Fruit fly (Drosophila melanogaster): ENCODE results near the gene MED19.

Gene MED19

dm6 chr3L:17846169-17846981, at the start of gene MED19, which contains the start of gene CG7430:
Gene MED19, minus strand, starts transcription at chr3L:17846501.
Gene CG7430, plus strand, starts transcription at chr3L:17846916.
- TF ChIP-seq cic (GFP tag; optimal IDR thresholded peaks at IDR 0.05) = peak; percentile 50
- peak; percentile 41 for TF ChIP-seq CG7101 (tag; optimal IDR thresholded peaks at IDR 0.05)
- TF ChIP-seq CG33017 (tag; optimal IDR thresholded peaks at IDR 0.05) = peak; percentile 26
- peak; percentile 78 for TF ChIP-seq bab1 (GFP tag; optimal IDR thresholded peaks at IDR 0.05)
- TF ChIP-seq Mnt (GFP tag; optimal IDR thresholded peaks at IDR 0.05) = peak; percentile 58
- peak; percentile 31 for TF ChIP-seq tj (GFP tag; optimal IDR thresholded peaks at IDR 0.05)
- peak; percentile 8 for TF ChIP-seq pad (GFP tag; optimal IDR thresholded peaks at IDR 0.05)
- peak; percentile 38 for TF ChIP-seq CG14711 (tag; optimal IDR thresholded peaks at IDR 0.05)
- TF ChIP-seq Crg-1 (GFP tag; optimal IDR thresholded peaks at IDR 0.05) = no peak
- no peak for TF ChIP-seq kay (GFP tag; ENCODE audit: borderline replicate concordance)
- TF ChIP-seq CG1620 (GFP tag; optimal IDR thresholded peaks at IDR 0.05) = no peak

- peak; percentile 94 for TF ChIP-seq pad (GFP tag; optimal IDR thresholded peaks at IDR 0.05)
- no peak for TF ChIP-seq Hr96 (GFP tag; optimal IDR thresholded peaks at IDR 0.05)
- peak; percentile 99 for TF ChIP-seq tj (GFP tag; optimal IDR thresholded peaks at IDR 0.05)
Observed at dm6 chr3L:17895815-17896275, 49.5 kb upstream of the MED19 start, which contains the start of gene Tsp74F. Gene Tsp74F, minus strand, starts transcription at chr3L:17895862.

dm6 chr3L:17893660-17894059, 47.4 kb upstream of the MED19 start:
- TF ChIP-seq CG7045 (GFP tag; optimal IDR thresholded peaks at IDR 0.05) (no peak), cnc (optimal IDR thresholded peaks at IDR 0.05) (no peak), Crg-1 (GFP tag; optimal IDR thresholded peaks at IDR 0.05) (no peak), CG33017 (tag; optimal IDR thresholded peaks at IDR 0.05) (no peak), CG1620 (GFP tag; optimal IDR thresholded peaks at IDR 0.05) (no peak)

- TF ChIP-seq ovo (GFP tag; optimal IDR thresholded peaks at IDR 0.05) (no peak), CG5204 (GFP tag; optimal IDR thresholded peaks at IDR 0.05) (no peak), kay (GFP tag; ENCODE audit: borderline replicate concordance) (no peak), Crg-1 (GFP tag; optimal IDR thresholded peaks at IDR 0.05) (no peak), pad (GFP tag; optimal IDR thresholded peaks at IDR 0.05) (no peak), CG7045 (GFP tag; optimal IDR thresholded peaks at IDR 0.05) (no peak), CG12768 (GFP tag; optimal IDR thresholded peaks at IDR 0.05) (no peak), CG11617 (GFP tag; optimal IDR thresholded peaks at IDR 0.05) (no peak), CG14711 (tag; optimal IDR thresholded peaks at IDR 0.05) (no peak), Mnt (GFP tag; optimal IDR thresholded peaks at IDR 0.05) (no peak), cic (GFP tag; optimal IDR thresholded peaks at IDR 0.05) (no peak), cnc (optimal IDR thresholded peaks at IDR 0.05) (no peak), toe (GFP tag; optimal IDR thresholded peaks at IDR 0.05) (no peak), CG1620 (GFP tag; optimal IDR thresholded peaks at IDR 0.05) (no peak), CG7101 (tag; optimal IDR thresholded peaks at IDR 0.05) (no peak), CG33017 (tag; optimal IDR thresholded peaks at IDR 0.05) (no peak)
Observed at dm6 chr3L:17887393-17887792, 41.1 kb upstream of the MED19 start, which contains the start of gene CG7402. Gene CG7402, plus strand, starts transcription at chr3L:17887705.

dm6 chr3L:17886545-17886944, 40.2 kb upstream of the MED19 start, which contains the start of gene CG16775:
Gene CG16775, minus strand, starts transcription at chr3L:17886645.
- TF ChIP-seq CG7045 (GFP tag; optimal IDR thresholded peaks at IDR 0.05) = no peak
- TF ChIP-seq cnc (optimal IDR thresholded peaks at IDR 0.05) = no peak
- TF ChIP-seq CG5204 (GFP tag; optimal IDR thresholded peaks at IDR 0.05) = no peak

- TF ChIP-seq CG12768 (GFP tag; optimal IDR thresholded peaks at IDR 0.05) (no peak), CG33017 (tag; optimal IDR thresholded peaks at IDR 0.05) (no peak), CG1620 (GFP tag; optimal IDR thresholded peaks at IDR 0.05) (no peak), toe (GFP tag; optimal IDR thresholded peaks at IDR 0.05) (no peak), CG5204 (GFP tag; optimal IDR thresholded peaks at IDR 0.05) (no peak), kay (GFP tag; ENCODE audit: borderline replicate concordance) (no peak), tj (GFP tag; optimal IDR thresholded peaks at IDR 0.05) (no peak), Hr96 (GFP tag; optimal IDR thresholded peaks at IDR 0.05) (no peak), CG7045 (GFP tag; optimal IDR thresholded peaks at IDR 0.05) (no peak), CG11617 (GFP tag; optimal IDR thresholded peaks at IDR 0.05) (no peak), ovo (GFP tag; optimal IDR thresholded peaks at IDR 0.05) (no peak), Mnt (GFP tag; optimal IDR thresholded peaks at IDR 0.05) (no peak), CG7101 (tag; optimal IDR thresholded peaks at IDR 0.05) (no peak), CG14711 (tag; optimal IDR thresholded peaks at IDR 0.05) (no peak), Crg-1 (GFP tag; optimal IDR thresholded peaks at IDR 0.05) (no peak), pad (GFP tag; optimal IDR thresholded peaks at IDR 0.05) (no peak)
Observed at dm6 chr3L:17884276-17884675, 38.0 kb upstream of the MED19 start, which contains the start of gene CG5506. Gene CG5506, minus strand, starts transcription at chr3L:17884376.

- no peak for TF ChIP-seq tj (GFP tag; optimal IDR thresholded peaks at IDR 0.05)
- no peak for TF ChIP-seq Crg-1 (GFP tag; optimal IDR thresholded peaks at IDR 0.05)
- peak; percentile 19 for TF ChIP-seq ovo (GFP tag; optimal IDR thresholded peaks at IDR 0.05)
- TF ChIP-seq bab1 (GFP tag; optimal IDR thresholded peaks at IDR 0.05) = no peak
- peak; percentile 80 for TF ChIP-seq kay (GFP tag; ENCODE audit: borderline replicate concordance)
- no peak for TF ChIP-seq CG1620 (GFP tag; optimal IDR thresholded peaks at IDR 0.05)
- no peak for TF ChIP-seq Clk (GFP tag; optimal IDR thresholded peaks at IDR 0.05)
- TF ChIP-seq CG7045 (GFP tag; optimal IDR thresholded peaks at IDR 0.05) = no peak
- TF ChIP-seq Hr96 (GFP tag; optimal IDR thresholded peaks at IDR 0.05) = no peak
- TF ChIP-seq CG12768 (GFP tag; optimal IDR thresholded peaks at IDR 0.05) = peak; percentile 13
- TF ChIP-seq Mnt (GFP tag; optimal IDR thresholded peaks at IDR 0.05) = peak; percentile 11
Observed at dm6 chr3L:17878781-17879360, 32.6 kb upstream of the MED19 start, which contains the start of gene CG7408. Gene CG7408, plus strand, starts transcription at chr3L:17879096.
